Worm (Caenorhabditis elegans): Measurements from ENCODE around the gene C29F7.2.
"Not testable (repeated sequence)": the region's sequence is repeated elsewhere in the genome, so short reads cannot be mapped to it uniquely, and the experiment has no call there.

Gene C29F7.2

ce11 chrX:13421068-13421467 is 5.2 kb downstream of the C29F7.2 start:
- TF ChIP-seq unc-39 (tag; optimal IDR thresholded peaks at IDR 0.05), result no peak

ce11 chrX:13423340-13423739 is 7.5 kb downstream of the C29F7.2 start, which contains the start of gene fkh-3:
fkh-3 (minus strand) TSS chrX:13423440.
- no peak for TF ChIP-seq nhr-2 (tag; optimal IDR thresholded peaks at IDR 0.05)
- TF ChIP-seq zip-8 (tag; optimal IDR thresholded peaks at IDR 0.05), result no peak
- TF ChIP-seq pha-4 (tag; optimal IDR thresholded peaks at IDR 0.05), result no peak
- no peak for TF ChIP-seq unc-39 (tag; optimal IDR thresholded peaks at IDR 0.05)
- no peak for TF ChIP-seq ceh-83 (GFP tag; optimal IDR thresholded peaks at IDR 0.05)
- no peak for TF ChIP-seq ceh-39 (tag; optimal IDR thresholded peaks at IDR 0.05)

- TF ChIP-seq cnd-1 (tag; optimal IDR thresholded peaks at IDR 0.05); unc-39 (tag; optimal IDR thresholded peaks at IDR 0.05); ham-2 (GFP tag; optimal IDR thresholded peaks at IDR 0.05): not testable (repeated sequence)
Measured at ce11 chrX:13428755-13429154, 12.9 kb downstream of the C29F7.2 start, which contains the start of gene fkh-4. fkh-4 (minus strand) TSS chrX:13428855.

- not testable (repeated sequence) for TF ChIP-seq mab-5 (tag; optimal IDR thresholded peaks at IDR 0.05); nhr-237 (tag; optimal IDR thresholded peaks at IDR 0.05); unc-120 (tag; optimal IDR thresholded peaks at IDR 0.05; ENCODE audit: poor library complexity, severe bottlenecking)
Measured at ce11 chrX:13431388-13431787, 15.5 kb downstream of the C29F7.2 start, which contains the start of gene C29F7.10. C29F7.10 (minus strand) TSS chrX:13431488.

ce11 chrX:13435116-13435515 is 19.2 kb downstream of the C29F7.2 start:
- TF ChIP-seq ceh-83 (GFP tag; optimal IDR thresholded peaks at IDR 0.05) (no peak), unc-120 (tag; optimal IDR thresholded peaks at IDR 0.05; ENCODE audit: poor library complexity, severe bottlenecking) (no peak), mab-5 (tag; optimal IDR thresholded peaks at IDR 0.05) (no peak), zip-8 (tag; optimal IDR thresholded peaks at IDR 0.05) (no peak), ceh-39 (tag; optimal IDR thresholded peaks at IDR 0.05) (no peak), unc-62 (GFP tag; optimal IDR thresholded peaks at IDR 0.05) (no peak), ham-2 (GFP tag; optimal IDR thresholded peaks at IDR 0.05) (no peak), M03D4.4 (tag; optimal IDR thresholded peaks at IDR 0.05) (no peak), nhr-237 (tag; optimal IDR thresholded peaks at IDR 0.05) (no peak), tbx-8 (GFP tag; optimal IDR thresholded peaks at IDR 0.05) (no peak), hlh-1 (tag; optimal IDR thresholded peaks at IDR 0.05) (no peak), flh-1 (GFP tag; optimal IDR thresholded peaks at IDR 0.05) (no peak), lin-32 (GFP tag; optimal IDR thresholded peaks at IDR 0.05) (no peak)

ce11 chrX:13435790-13436472 is 20.1 kb downstream of the C29F7.2 start, which contains the start of gene jmjd-3.3:
jmjd-3.3 (plus strand) TSS chrX:13436422.
- TF ChIP-seq tbx-8 (GFP tag; optimal IDR thresholded peaks at IDR 0.05) (no peak), nhr-237 (tag; optimal IDR thresholded peaks at IDR 0.05) (no peak)

- TF ChIP-seq ces-1 (GFP tag; optimal IDR thresholded peaks at IDR 0.05) (peak; percentile 32), mep-1 (tag; optimal IDR thresholded peaks at IDR 0.05) (peak; percentile 3), bed-3 (GFP tag; optimal IDR thresholded peaks at IDR 0.05) (no peak), sptf-1 (tag; optimal IDR thresholded peaks at IDR 0.05) (peak; percentile 23), sem-2 (GFP tag; optimal IDR thresholded peaks at IDR 0.05) (no peak), snpc-4 (tag; optimal IDR thresholded peaks at IDR 0.05) (no peak), cnd-1 (tag; optimal IDR thresholded peaks at IDR 0.05) (peak; percentile 15), elt-1 (tag; optimal IDR thresholded peaks at IDR 0.05; ENCODE audit: borderline replicate concordance, insufficient read depth) (no peak), unc-120 (tag; optimal IDR thresholded peaks at IDR 0.05; ENCODE audit: poor library complexity, severe bottlenecking) (no peak), unc-62 (GFP tag; optimal IDR thresholded peaks at IDR 0.05) (no peak), pha-4 (tag; optimal IDR thresholded peaks at IDR 0.05) (no peak), drap-1 (GFP tag; optimal IDR thresholded peaks at IDR 0.05) (peak; percentile 46), nhr-28 (tag; optimal IDR thresholded peaks at IDR 0.05) (no peak), ceh-83 (GFP tag; optimal IDR thresholded peaks at IDR 0.05) (peak; percentile 21)
Measured at ce11 chrX:13442446-13442845, 26.6 kb downstream of the C29F7.2 start.
